Worm (Caenorhabditis elegans) whole organism, L1 larva: Measurements from ENCODE around the gene rpl-32.

ENCODE experiments used
- C16A3.4 ChIP-seq: fragments of 150-350 bp; optimal IDR thresholded peaks from 2 replicates; lab custom pipeline; 2014; ENCODE audit warnings: missing biosample characterization, missing genetic modification characterization
- F16B12.6 ChIP-seq: fragments of 150-350 bp; optimal IDR thresholded peaks from 2 replicates; lab custom pipeline; 2014; ENCODE audit warnings: missing biosample characterization, missing genetic modification characterization
- aha-1 ChIP-seq: fragments of 150-350 bp; optimal IDR thresholded peaks from 2 replicates; lab custom pipeline; 2014; ENCODE audit warnings: missing biosample characterization, missing genetic modification characterization
- aly-2 ChIP-seq: fragments of 150-350 bp; optimal IDR thresholded peaks from 2 replicates; lab custom pipeline; 2014; ENCODE audit warnings: missing biosample characterization, missing genetic modification characterization
- ama-1 ChIP-seq: fragments of 150-350 bp; optimal IDR thresholded peaks from 2 replicates; lab custom pipeline; 2014
- blmp-1 ChIP-seq: fragments of 150-350 bp; optimal IDR thresholded peaks from 2 replicates; lab custom pipeline; 2014; ENCODE audit warnings: missing biosample characterization, missing genetic modification characterization
- ceh-63 ChIP-seq: fragments of 200-800 bp; sonication (Bioruptor generic); optimal IDR thresholded peaks from 2 replicates; lab custom pipeline; 2018; ENCODE audit warnings: mild to moderate bottlenecking, missing genetic modification characterization, missing compliant biosample characterization
- ceh-90 ChIP-seq: sonication (generic microtip); optimal IDR thresholded peaks from 2 replicates; lab custom pipeline; 2016; ENCODE audit warnings: missing genetic modification characterization, missing compliant biosample characterization
- ces-1 ChIP-seq: fragments of 150-350 bp; optimal IDR thresholded peaks from 2 replicates; lab custom pipeline; 2014; ENCODE audit warnings: missing biosample characterization, missing genetic modification reagents, missing genetic modification characterization
- dpl-1 ChIP-seq, 3 experiments: fragments of 150-350 bp in 2 of 3; sonication (generic microtip) in 1 of 3; optimal IDR thresholded peaks; 2 replicates each; lab custom pipeline; 2014 to 2017; ENCODE audit warnings: missing biosample characterization in 3 of 3, missing genetic modification characterization in 3 of 3, missing genetic modification reagents in 3 of 3
- efl-1 ChIP-seq, 4 experiments: fragments of 150-350 bp; optimal IDR thresholded peaks in 3 of 4; peaks in 1 of 4; 1 replicate in 1 of 4; 2 replicates in 3 of 4; lab custom pipeline; 2014; ENCODE audit warnings: missing biosample characterization in 2 of 4, missing genetic modification characterization in 2 of 4, missing genetic modification reagents in 2 of 4
- efl-3 ChIP-seq: fragments of 200-800 bp; sonication (Bioruptor generic); optimal IDR thresholded peaks from 2 replicates; lab custom pipeline; 2018; ENCODE audit warnings: mild to moderate bottlenecking, missing genetic modification characterization, missing compliant biosample characterization
- egl-13 ChIP-seq: sonication (generic microtip); optimal IDR thresholded peaks from 2 replicates; lab custom pipeline; 2016; ENCODE audit warnings: missing genotype, missing genetic modification reagents, missing genetic modification characterization, missing compliant biosample characterization
- egl-27 ChIP-seq, 2 experiments: fragments of 150-350 bp in 1 of 2; sonication (generic microtip); optimal IDR thresholded peaks; 3 replicates each; lab custom pipeline; 2017 to 2018; ENCODE audit warnings: missing biosample characterization in 2 of 2, missing genetic modification characterization in 2 of 2, missing genetic modification reagents in 2 of 2
- elt-3 ChIP-seq, 6 experiments: fragments of 150-350 bp in 1 of 6; sonication (generic microtip); optimal IDR thresholded peaks; 2 replicates each; lab custom pipeline; 2017 to 2018; ENCODE audit warnings: missing biosample characterization in 6 of 6, missing genetic modification characterization in 6 of 6, inconsistent platforms in 1 of 6
- ets-5 ChIP-seq: fragments of 200-800 bp; sonication (Bioruptor generic); IDR thresholded peaks from 2 replicates; pipeline ENCODE4 v1.3.6; 2022; ENCODE audit warnings: missing genetic modification characterization, missing compliant biosample characterization
- fkh-4 ChIP-seq: sonication (generic microtip); optimal IDR thresholded peaks from 2 replicates; lab custom pipeline; 2016; ENCODE audit warnings: missing compliant biosample characterization, missing genetic modification characterization, borderline replicate concordance
- fkh-8 ChIP-seq: sonication (generic microtip); optimal IDR thresholded peaks from 2 replicates; lab custom pipeline; 2016; ENCODE audit warnings: mild to moderate bottlenecking, missing genetic modification characterization, missing compliant biosample characterization
- fos-1 ChIP-seq: fragments of 150-350 bp; optimal IDR thresholded peaks from 2 replicates; lab custom pipeline; 2014; ENCODE audit warnings: missing biosample characterization, missing genetic modification characterization
- hlh-17 ChIP-seq: fragments of 200-800 bp; sonication (Bioruptor generic); optimal IDR thresholded peaks from 2 replicates; lab custom pipeline; 2018; ENCODE audit warnings: missing genetic modification characterization, mild to moderate bottlenecking, missing compliant biosample characterization, moderate library complexity, borderline replicate concordance
- hlh-4 ChIP-seq: sonication (generic microtip); optimal IDR thresholded peaks from 2 replicates; lab custom pipeline; 2016; ENCODE audit warnings: mild to moderate bottlenecking, missing genetic modification characterization, missing compliant biosample characterization
- hpl-2 ChIP-seq: fragments of 150-350 bp; optimal IDR thresholded peaks from 2 replicates; lab custom pipeline; 2014; ENCODE audit warnings: missing biosample characterization, missing genetic modification reagents, missing genetic modification characterization
- isw-1 ChIP-seq: fragments of 200-800 bp; sonication (Bioruptor generic); IDR thresholded peaks from 2 replicates; pipeline ENCODE4 v1.3.6; 2022; ENCODE audit warnings: missing genetic modification characterization, missing compliant biosample characterization
- jun-1 ChIP-seq: fragments of 150-350 bp; optimal IDR thresholded peaks from 2 replicates; lab custom pipeline; 2014; ENCODE audit warnings: missing biosample characterization, missing genetic modification reagents, missing genetic modification characterization
- lin-13 ChIP-seq: fragments of 150-350 bp; optimal IDR thresholded peaks from 2 replicates; lab custom pipeline; 2014; ENCODE audit warnings: missing biosample characterization, missing genetic modification reagents, missing genetic modification characterization
- lin-14 ChIP-seq: fragments of 200-800 bp; sonication (Bioruptor generic); optimal IDR thresholded peaks from 2 replicates; lab custom pipeline; 2018; ENCODE audit warnings: mild to moderate bottlenecking, missing genetic modification characterization, moderate library complexity, missing compliant biosample characterization
- lin-35 ChIP-seq, 2 experiments: fragments of 150-350 bp; optimal IDR thresholded peaks; 2 replicates each; lab custom pipeline; 2014; ENCODE audit warnings: missing biosample characterization in 2 of 2, missing genetic modification characterization in 2 of 2, missing genetic modification reagents in 2 of 2
- lin-39 ChIP-seq: fragments of 150-350 bp; optimal IDR thresholded peaks from 2 replicates; lab custom pipeline; 2014; ENCODE audit warnings: missing biosample characterization, missing genetic modification reagents, missing genetic modification characterization
- lsy-2 ChIP-seq, 2 experiments: fragments of 150-350 bp; optimal IDR thresholded peaks; 2 replicates each; lab custom pipeline; 2014; ENCODE audit warnings: missing biosample characterization in 2 of 2, missing genetic modification characterization in 2 of 2
- mab-9 ChIP-seq: fragments of 200-800 bp; sonication (Bioruptor generic); IDR thresholded peaks from 2 replicates; pipeline ENCODE4 v1.3.6; 2022; ENCODE audit warnings: missing genetic modification reagents, missing genetic modification characterization, missing compliant biosample characterization
- mef-2 ChIP-seq: fragments of 150-350 bp; optimal IDR thresholded peaks from 2 replicates; lab custom pipeline; 2014; ENCODE audit warnings: missing biosample characterization, missing genetic modification characterization
- nhr-11 ChIP-seq: fragments of 150-350 bp; optimal IDR thresholded peaks from 2 replicates; lab custom pipeline; 2014; ENCODE audit warnings: missing biosample characterization, missing genetic modification characterization
- nhr-12 ChIP-seq: sonication (generic microtip); optimal IDR thresholded peaks from 2 replicates; lab custom pipeline; 2017; ENCODE audit warnings: missing biosample characterization, missing genetic modification characterization
- nhr-19 ChIP-seq: fragments of 200-800 bp; sonication (Bioruptor generic); conservative IDR thresholded peaks from 2 replicates; pipeline ENCODE4 v1.3.6; 2022; ENCODE audit warnings: missing genetic modification characterization, missing compliant biosample characterization
- nhr-76 ChIP-seq: sonication (generic microtip); optimal IDR thresholded peaks from 2 replicates; lab custom pipeline; 2017; ENCODE audit warnings: missing biosample characterization, missing genetic modification characterization
- nhr-84 ChIP-seq: sonication (generic microtip); optimal IDR thresholded peaks from 2 replicates; lab custom pipeline; 2017; ENCODE audit warnings: missing biosample characterization, missing genetic modification characterization
- pag-3 ChIP-seq: sonication (generic microtip); optimal IDR thresholded peaks from 2 replicates; lab custom pipeline; 2017; ENCODE audit warnings: missing genetic modification characterization, mild to moderate bottlenecking, missing compliant biosample characterization, antibody characterized with exemption, borderline replicate concordance; ENCODE audit not compliant: insufficient read depth
- rnt-1 ChIP-seq: sonication (generic microtip); optimal IDR thresholded peaks from 2 replicates; lab custom pipeline; 2016; ENCODE audit warnings: mild to moderate bottlenecking, missing genetic modification characterization, moderate library complexity, missing compliant biosample characterization
- snpc-4 ChIP-seq: fragments of 150-350 bp; optimal IDR thresholded peaks from 2 replicates; lab custom pipeline; 2014; ENCODE audit warnings: missing biosample characterization, missing genetic modification characterization
- snu-23 ChIP-seq: sonication (generic microtip); optimal IDR thresholded peaks from 2 replicates; lab custom pipeline; 2016; ENCODE audit warnings: missing genetic modification characterization, missing compliant biosample characterization
- sptf-1 ChIP-seq: fragments of 150-350 bp; optimal IDR thresholded peaks from 2 replicates; lab custom pipeline; 2014; ENCODE audit warnings: missing biosample characterization, missing genetic modification characterization
- swsn-7 ChIP-seq: sonication (generic microtip); optimal IDR thresholded peaks from 2 replicates; lab custom pipeline; 2016; ENCODE audit warnings: missing genetic modification characterization, missing compliant biosample characterization
- unc-130 ChIP-seq: fragments of 150-350 bp; optimal IDR thresholded peaks from 2 replicates; lab custom pipeline; 2017; ENCODE audit warnings: missing biosample characterization, missing genetic modification characterization, inconsistent platforms
- unc-30 ChIP-seq: sonication (generic microtip); optimal IDR thresholded peaks from 2 replicates; lab custom pipeline; 2017; ENCODE audit warnings: missing biosample characterization, missing genetic modification characterization
- unc-62 ChIP-seq: fragments of 150-350 bp; optimal IDR thresholded peaks from 2 replicates; lab custom pipeline; 2014; ENCODE audit warnings: missing biosample characterization, missing genetic modification reagents, missing genetic modification characterization
- unc-86 ChIP-seq: sonication (generic microtip); optimal IDR thresholded peaks from 2 replicates; lab custom pipeline; 2016; ENCODE audit warnings: missing genetic modification characterization, missing compliant biosample characterization
- unc-98 ChIP-seq: fragments of 200-800 bp; sonication (Bioruptor generic); IDR thresholded peaks from 2 replicates; pipeline ENCODE4 v1.3.6; 2022; ENCODE audit warnings: missing genetic modification characterization, missing compliant biosample characterization
- ztf-4 ChIP-seq: fragments of 150-350 bp; optimal IDR thresholded peaks from 2 replicates; lab custom pipeline; 2014; ENCODE audit warnings: missing biosample characterization, missing genetic modification characterization

The rpl-32 gene

ce11 chrII:9057035-9057668 lies at the start of gene rpl-32 (continued):
- TF ChIP-seq lin-39: peak; percentile 53
- no peak for TF ChIP-seq nhr-84
- TF ChIP-seq efl-3 (GFP tag; lab: Kevin White, UChicago): no peak
- TF ChIP-seq unc-86: peak; percentile 42
- TF ChIP-seq hlh-17: no peak
- TF ChIP-seq rnt-1 (tag; lab: Kevin White, UChicago): peak; percentile 78
- no peak for TF ChIP-seq ets-5
- TF ChIP-seq blmp-1 (tag; lab: Kevin White, UChicago): peak; percentile 78
- TF ChIP-seq ztf-4 (tag; lab: Kevin White, UChicago): peak; percentile 8
- no peak for TF ChIP-seq pag-3 (tag; lab: Kevin White, UChicago)
- TF ChIP-seq isw-1: peak; percentile 69
- peak; percentile 56 for TF ChIP-seq lin-13 (GFP tag; lab: Kevin White, UChicago)
- peak; percentile 83 for TF ChIP-seq F16B12.6
- TF ChIP-seq egl-27 (tag; optimal IDR thresholded peaks at IDR 0.05; lab: Kevin White, UChicago): no peak
- no peak for TF ChIP-seq aha-1 (tag; lab: Kevin White, UChicago)
- peak; percentile 20 for TF ChIP-seq mef-2 (tag; lab: Kevin White, UChicago)
- no peak for TF ChIP-seq ceh-90 (tag; lab: Kevin White, UChicago)
- no peak for TF ChIP-seq ces-1 (GFP tag; lab: Kevin White, UChicago)
- TF ChIP-seq lin-35 (GFP tag; optimal IDR thresholded peaks at IDR 0.05; lab: Kevin White, UChicago): peak; percentile 76 to 90
- peak; percentile 65 for TF ChIP-seq nhr-19 (GFP tag; lab: Robert Waterston, UW)
- no peak for TF ChIP-seq nhr-12 (tag; lab: Kevin White, UChicago)
- TF ChIP-seq unc-98 (GFP tag; lab: Robert Waterston, UW): no peak
- peak in 3 of 6 experiments; percentile 0 to 89 (median 55) for TF ChIP-seq elt-3 (tag; optimal IDR thresholded peaks at IDR 0.05; lab: Kevin White, UChicago)
- TF ChIP-seq unc-130 (tag; lab: Kevin White, UChicago): peak; percentile 61
- TF ChIP-seq jun-1 (tag; lab: Kevin White, UChicago): no peak
- TF ChIP-seq snu-23 (GFP tag; lab: Kevin White, UChicago): peak; percentile 82
- TF ChIP-seq hlh-4 (tag; lab: Kevin White, UChicago): no peak
- TF ChIP-seq mab-9: no peak
- no peak for TF ChIP-seq sptf-1 (tag; lab: Kevin White, UChicago)
- TF ChIP-seq ceh-63 (GFP tag; lab: Kevin White, UChicago): no peak
- peak; percentile 12 for TF ChIP-seq fkh-4
- no peak for TF ChIP-seq unc-62 (GFP tag; lab: Kevin White, UChicago)
- TF ChIP-seq, all 84 proteins: peak for 46

- TF ChIP-seq lsy-2 (tag; optimal IDR thresholded peaks at IDR 0.05; lab: Kevin White, UChicago) (no peak), fos-1 (tag; lab: Kevin White, UChicago) (no peak), efl-1 (optimal IDR thresholded peaks at IDR 0.05; lab: Kevin White, UChicago) (no peak), efl-1 (GFP tag; optimal IDR thresholded peaks at IDR 0.05 in 1 of 2; lab: Kevin White, UChicago) (peak in 1 of 2 experiments; percentile 48), dpl-1 (GFP tag; optimal IDR thresholded peaks at IDR 0.05; lab: Kevin White, UChicago) (no peak)
These were observed 43.9 kb upstream of the rpl-32 start, which contains the start of gene T24H10.5 for ce11 chrII:9100798-9101197. Gene T24H10.5 (plus strand): TSS chrII:9101098.

ce11 chrII:9099017-9099416 lies 42.1 kb upstream of the rpl-32 start, which contains the start of gene T24H10.1:
Gene T24H10.1 (plus strand): TSS chrII:9099371.
- TF ChIP-seq C16A3.4 (peak; percentile 68), fkh-8 (tag; lab: Kevin White, UChicago) (peak; percentile 23), lin-14 (GFP tag; lab: Kevin White, UChicago) (peak; percentile 72), nhr-76 (tag; lab: Kevin White, UChicago) (no peak), nhr-11 (tag; lab: Kevin White, UChicago) (no peak), mab-9 (no peak), F16B12.6 (peak; percentile 58), nhr-19 (GFP tag; lab: Robert Waterston, UW) (peak; percentile 80), lsy-2 (tag; optimal IDR thresholded peaks at IDR 0.05; lab: Kevin White, UChicago) (peak; percentile 80), unc-30 (tag; lab: Kevin White, UChicago) (no peak), aly-2 (tag; lab: Kevin White, UChicago) (peak; percentile 36), snpc-4 (tag; lab: Kevin White, UChicago) (peak; percentile 64), dpl-1 (GFP tag; optimal IDR thresholded peaks at IDR 0.05; lab: Kevin White, UChicago) (peak; percentile 71 to 82 (median 81)), lin-39 (peak; percentile 45), ceh-63 (GFP tag; lab: Kevin White, UChicago) (no peak), unc-98 (GFP tag; lab: Robert Waterston, UW) (no peak), fos-1 (tag; lab: Kevin White, UChicago) (no peak), swsn-7 (tag; lab: Kevin White, UChicago) (peak; percentile 81), lin-35 (GFP tag; optimal IDR thresholded peaks at IDR 0.05; lab: Kevin White, UChicago) (peak; percentile 82 to 87), ama-1 (lab: Kevin White, UChicago) (no peak), hpl-2 (peak; percentile 17), egl-13 (tag; lab: Kevin White, UChicago) (peak; percentile 48)
